Worm (Caenorhabditis elegans): ENCODE measurements around the gene vab-19.

DNA sequence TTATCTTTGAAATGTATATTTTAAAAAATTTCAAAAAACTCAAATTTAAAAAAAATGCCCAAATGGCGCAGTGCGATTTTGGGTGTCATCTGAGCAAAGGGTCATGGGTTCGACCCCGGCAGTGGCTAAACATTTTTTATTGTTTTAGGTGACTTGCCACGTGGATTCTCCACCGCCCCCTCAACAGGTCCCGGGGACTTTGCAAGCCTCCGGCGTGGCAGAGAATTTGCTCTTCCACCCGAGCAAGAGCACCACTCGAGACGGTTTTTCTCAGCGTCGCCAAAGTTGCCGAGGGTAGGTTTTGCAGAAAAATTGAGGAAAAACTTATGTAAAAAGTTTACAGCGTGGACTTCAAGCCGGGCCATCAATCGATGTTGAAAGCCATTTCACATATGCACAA lies 2.1 kb downstream of the vab-19 start:
- no peak for TF ChIP-seq flt-1 (GFP tag; IDR thresholded peaks at IDR 0.05)
- TF ChIP-seq ztf-29 (GFP tag; IDR thresholded peaks at IDR 0.05), result no peak
- TF ChIP-seq T22C8.4 (GFP tag; IDR thresholded peaks at IDR 0.05), result no peak
- no peak for TF ChIP-seq cog-1 (tag; optimal IDR thresholded peaks at IDR 0.05)
- no peak for TF ChIP-seq tab-1 (GFP tag; IDR thresholded peaks at IDR 0.05)
- no peak for TF ChIP-seq ref-1 (GFP tag; conservative IDR thresholded peaks at IDR 0.05)
- TF ChIP-seq ztf-23 (GFP tag; IDR thresholded peaks at IDR 0.05), result no peak
- TF ChIP-seq klf-2 (GFP tag; conservative IDR thresholded peaks at IDR 0.05), result no peak
